Fruit fly (Drosophila melanogaster) whole organism, wandering third instar larva: ENCODE results near the gene CG18766.

ENCODE experiments used
- Abd-B ChIP-seq: fragments of >200 bp; optimal IDR thresholded peaks from 2 replicates; lab custom pipeline; 2017; ENCODE audit warnings: missing biosample characterization, missing genetic modification characterization
- CG32264 ChIP-seq: fragments of 200-800 bp; sonication (Bioruptor generic); optimal IDR thresholded peaks from 2 replicates; lab custom pipeline; 2016; ENCODE audit warnings: missing biosample characterization, missing genetic modification characterization
- CG9705 ChIP-seq: fragments of 200-800 bp; sonication (Bioruptor generic); optimal IDR thresholded peaks from 2 replicates; lab custom pipeline; 2018; ENCODE audit warnings: missing biosample characterization, mild to moderate bottlenecking, missing genetic modification characterization
- CrebA ChIP-seq: fragments of 200-800 bp; sonication (Bioruptor generic); optimal IDR thresholded peaks from 2 replicates; lab custom pipeline; 2016; ENCODE audit warnings: missing biosample characterization, mild to moderate bottlenecking, missing genetic modification characterization, borderline replicate concordance
- Dfd ChIP-seq: fragments of >200 bp; optimal IDR thresholded peaks from 2 replicates; lab custom pipeline; 2017; ENCODE audit warnings: missing biosample characterization, missing genetic modification characterization
- Dif ChIP-seq: fragments of 200-275, 200-300 bp; sonication (Bioruptor generic); optimal IDR thresholded peaks from 2 replicates; lab custom pipeline; 2018; ENCODE audit warnings: missing biosample characterization, missing genetic modification characterization; ENCODE audit not compliant: partially characterized antibody
- GATAd ChIP-seq: sonication (Bioruptor generic); optimal IDR thresholded peaks from 2 replicates; lab custom pipeline; 2016; ENCODE audit warnings: missing biosample characterization, missing genetic modification characterization
- HLH106 ChIP-seq: fragments of 200-800 bp; optimal IDR thresholded peaks from 3 replicates; lab custom pipeline; 2019; ENCODE audit warnings: missing biosample characterization, mild to moderate bottlenecking, missing genetic modification characterization, moderate library complexity
- Hnf4 ChIP-seq: fragments of 200-800 bp; sonication (Bioruptor generic); optimal IDR thresholded peaks from 2 replicates; lab custom pipeline; 2016; ENCODE audit warnings: missing biosample characterization, mild to moderate bottlenecking, missing genetic modification characterization
- Hr78 ChIP-seq: fragments of >200 bp; optimal IDR thresholded peaks from 2 replicates; lab custom pipeline; 2017; ENCODE audit warnings: missing biosample characterization, missing genetic modification characterization
- Hr83 ChIP-seq: fragments of 200-300 bp; sonication (Bioruptor generic); optimal IDR thresholded peaks from 2 replicates; lab custom pipeline; 2016; ENCODE audit warnings: missing biosample characterization, mild to moderate bottlenecking, missing genetic modification characterization, moderate library complexity; ENCODE audit not compliant: poor library complexity, severe bottlenecking
- Jra ChIP-seq: sonication (Bioruptor generic); optimal IDR thresholded peaks from 2 replicates; lab custom pipeline; 2016; ENCODE audit warnings: missing biosample characterization, missing genetic modification characterization
- Mio ChIP-seq: sonication (Bioruptor generic); optimal IDR thresholded peaks from 2 replicates; lab custom pipeline; 2016; ENCODE audit warnings: missing biosample characterization, missing genetic modification characterization
- Myc ChIP-seq: fragments of >200 bp; optimal IDR thresholded peaks from 2 replicates; lab custom pipeline; 2017
- N ChIP-seq: fragments of >200 bp; optimal IDR thresholded peaks from 2 replicates; lab custom pipeline; 2018; ENCODE audit warnings: missing biosample characterization, missing external identifiers, missing genetic modification characterization
- OdsH ChIP-seq: fragments of 200-800 bp; sonication (Bioruptor generic); optimal IDR thresholded peaks from 2 replicates; lab custom pipeline; 2016; ENCODE audit warnings: missing biosample characterization, mild to moderate bottlenecking, missing genetic modification characterization
- Rel ChIP-seq, 2 experiments: fragments of 200-800 bp; sonication (Bioruptor generic) in 1 of 2; optimal IDR thresholded peaks; 2 replicates in 1 of 2; 3 replicates in 1 of 2; lab custom pipeline; 2016 to 2019; ENCODE audit warnings: mild to moderate bottlenecking in 2 of 2, missing biosample characterization in 2 of 2, missing genetic modification characterization in 2 of 2, moderate library complexity in 1 of 2
- Sp1 ChIP-seq: fragments of 200-800 bp; sonication (Bioruptor generic); optimal IDR thresholded peaks from 3 replicates; lab custom pipeline; 2019; ENCODE audit warnings: missing biosample characterization, mild to moderate bottlenecking, missing genetic modification characterization, moderate library complexity
- Vsx2 ChIP-seq: fragments of 200-300, 225-300 bp; sonication (Bioruptor generic); optimal IDR thresholded peaks from 2 replicates; lab custom pipeline; 2018; ENCODE audit warnings: missing biosample characterization, missing genetic modification characterization; ENCODE audit not compliant: partially characterized antibody
- br ChIP-seq: fragments of 200-800 bp; sonication (Bioruptor generic); optimal IDR thresholded peaks from 2 replicates; lab custom pipeline; 2016; ENCODE audit warnings: missing biosample characterization, missing genetic modification characterization
- brk ChIP-seq: fragments of 200-800 bp; sonication (Bioruptor generic); optimal IDR thresholded peaks from 2 replicates; lab custom pipeline; 2016; ENCODE audit warnings: missing biosample characterization, mild to moderate bottlenecking, missing genetic modification characterization
- dl ChIP-seq, 2 experiments: fragments of 175-275, 200-275 bp in 1 of 2; fragments of 200-275 bp in 1 of 2; sonication (Bioruptor generic); optimal IDR thresholded peaks; lab custom pipeline; 2018; ENCODE audit warnings: mild to moderate bottlenecking in 2 of 2, missing biosample characterization in 2 of 2, missing genetic modification characterization in 2 of 2, moderate library complexity in 2 of 2; ENCODE audit not compliant: partially characterized antibody in 2 of 2, insufficient read depth in 1 of 2
- dmrt93B ChIP-seq: fragments of 200-800 bp; sonication (Bioruptor generic); optimal IDR thresholded peaks from 2 replicates; lab custom pipeline; 2018; ENCODE audit warnings: missing biosample characterization, mild to moderate bottlenecking, missing genetic modification characterization
- dsf ChIP-seq: sonication (Bioruptor generic); optimal IDR thresholded peaks from 2 replicates; lab custom pipeline; 2016; ENCODE audit warnings: missing biosample characterization, missing genetic modification characterization, borderline replicate concordance
- ey ChIP-seq: fragments of 200-800 bp; sonication (Bioruptor generic); optimal IDR thresholded peaks from 2 replicates; lab custom pipeline; 2016; ENCODE audit warnings: missing biosample characterization, missing genetic modification characterization
- foxo ChIP-seq, 2 experiments: fragments of 200-800 bp; sonication (Bioruptor generic); optimal IDR thresholded peaks; 2 replicates in 1 of 2; 3 replicates in 1 of 2; lab custom pipeline; 2016 to 2017; ENCODE audit warnings: missing biosample characterization in 2 of 2, missing genetic modification characterization in 2 of 2
- fru ChIP-seq: fragments of 200-800 bp; sonication (Bioruptor generic); optimal IDR thresholded peaks from 3 replicates; lab custom pipeline; 2016; ENCODE audit warnings: missing biosample characterization, mild to moderate bottlenecking, missing genetic modification characterization
- h ChIP-seq: fragments of 200-800 bp; sonication (Bioruptor generic); optimal IDR thresholded peaks from 3 replicates; lab custom pipeline; 2016; ENCODE audit warnings: missing biosample characterization, mild to moderate bottlenecking, missing genetic modification characterization
- jim ChIP-seq: fragments of 175-275, 200-325 bp; sonication (Bioruptor generic); optimal IDR thresholded peaks from 2 replicates; lab custom pipeline; 2016; ENCODE audit warnings: missing biosample characterization, mild to moderate bottlenecking, missing genetic modification characterization
- lola ChIP-seq: fragments of >200 bp; optimal IDR thresholded peaks from 2 replicates; lab custom pipeline; 2017; ENCODE audit warnings: missing biosample characterization, missing genetic modification characterization
- pan ChIP-seq: fragments of >200 bp; optimal IDR thresholded peaks from 2 replicates; lab custom pipeline; 2017
- psq ChIP-seq: fragments of 200-800 bp; sonication (Bioruptor generic); optimal IDR thresholded peaks from 3 replicates; lab custom pipeline; 2017; ENCODE audit warnings: missing biosample characterization, mild to moderate bottlenecking, missing genetic modification characterization, moderate library complexity
- rgr ChIP-seq: fragments of 200-800 bp; sonication (Bioruptor generic); optimal IDR thresholded peaks from 3 replicates; lab custom pipeline; 2016; ENCODE audit warnings: missing biosample characterization, mild to moderate bottlenecking, missing genetic modification characterization
- sage ChIP-seq: fragments of 200-800 bp; sonication (Bioruptor generic); optimal IDR thresholded peaks from 2 replicates; lab custom pipeline; 2016; ENCODE audit warnings: missing biosample characterization, mild to moderate bottlenecking, missing genetic modification characterization
- sv ChIP-seq: fragments of 200-800 bp; sonication (Bioruptor generic); optimal IDR thresholded peaks from 3 replicates; lab custom pipeline; 2016; ENCODE audit warnings: missing biosample characterization, missing genetic modification characterization
- tai ChIP-seq: sonication (Bioruptor generic); optimal IDR thresholded peaks from 2 replicates; lab custom pipeline; 2016; ENCODE audit warnings: missing biosample characterization, missing genetic modification characterization
- usp ChIP-seq: fragments of >200 bp; optimal IDR thresholded peaks from 2 replicates; lab custom pipeline; 2017; ENCODE audit warnings: missing biosample characterization, missing genetic modification characterization
- woc ChIP-seq: sonication (Bioruptor generic); optimal IDR thresholded peaks from 2 replicates; lab custom pipeline; 2016; ENCODE audit warnings: missing biosample characterization, mild to moderate bottlenecking, missing genetic modification characterization

CG18766 gene

DNA sequence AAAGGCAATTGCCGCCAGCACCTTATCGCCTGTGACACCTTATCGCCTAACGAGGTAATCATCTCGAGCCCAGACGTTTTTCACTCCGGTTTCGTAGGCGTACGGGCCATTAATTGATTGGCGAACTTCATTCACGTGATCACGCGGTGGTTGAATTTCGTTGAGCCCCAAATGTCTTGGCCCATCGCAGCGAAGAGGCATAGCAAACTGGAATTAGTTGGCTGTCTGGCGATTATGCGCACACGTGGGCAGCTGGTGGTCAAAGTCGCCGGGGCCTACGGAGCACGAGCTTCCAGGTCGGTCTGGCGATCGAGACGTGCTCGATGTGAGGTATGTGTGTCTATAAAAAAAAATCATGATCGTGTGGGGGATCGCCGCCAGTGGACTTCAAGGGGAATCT lies 48.0 kb upstream of the CG18766 start:
- TF ChIP-seq lola (no peak), CrebA (no peak), Abd-B (GFP tag; lab: Kevin White, UChicago) (no peak), tai (GFP tag; lab: Kevin White, UChicago) (no peak), dl (GFP tag; optimal IDR thresholded peaks at IDR 0.05; lab: Kevin White, UChicago; ENCODE audit: insufficient read depth in 1 of 2, partially characterized antibody in 2 of 2) (no peak), Vsx2 (no peak), N (no peak), psq (GFP tag; lab: Kevin White, UChicago) (no peak), Dfd (GFP tag; lab: Kevin White, UChicago) (no peak), usp (no peak), foxo (GFP tag; optimal IDR thresholded peaks at IDR 0.05; lab: Kevin White, UChicago) (no peak), br (no peak), dsf (no peak), Hr78 (GFP tag; lab: Kevin White, UChicago) (no peak), ey (GFP tag; lab: Kevin White, UChicago) (no peak), pan (no peak), brk (GFP tag; lab: Kevin White, UChicago) (no peak)

- TF ChIP-seq OdsH (peak; percentile 64), Mio (GFP tag; lab: Kevin White, UChicago) (no peak), usp (no peak), Dfd (GFP tag; lab: Kevin White, UChicago) (no peak), CG32264 (GFP tag; lab: Kevin White, UChicago) (peak; percentile 50), woc (GFP tag; lab: Kevin White, UChicago) (peak; percentile 15), sage (no peak), N (no peak), Dif (no peak), Vsx2 (no peak), h (GFP tag; lab: Kevin White, UChicago) (peak; percentile 72), br (peak; percentile 46), CrebA (no peak), Sp1 (GFP tag; lab: Kevin White, UChicago) (peak; percentile 65), psq (GFP tag; lab: Kevin White, UChicago) (peak; percentile 49), dsf (no peak), tai (GFP tag; lab: Kevin White, UChicago) (no peak), jim (no peak), Hr83 (GFP tag; lab: Kevin White, UChicago) (peak; percentile 36), ey (GFP tag; lab: Kevin White, UChicago) (peak; percentile 71), sv (GFP tag; lab: Kevin White, UChicago) (peak; percentile 50), CG9705 (no peak), Abd-B (GFP tag; lab: Kevin White, UChicago) (no peak), Myc (lab: Kevin White, UChicago) (no peak), dl (GFP tag; optimal IDR thresholded peaks at IDR 0.05; lab: Kevin White, UChicago; ENCODE audit: insufficient read depth in 1 of 2, partially characterized antibody in 2 of 2) (no peak), brk (GFP tag; lab: Kevin White, UChicago) (no peak), lola (no peak), foxo (GFP tag; optimal IDR thresholded peaks at IDR 0.05; lab: Kevin White, UChicago) (peak in 1 of 2 experiments; percentile 78), GATAd (GFP tag; lab: Kevin White, UChicago) (no peak), Hnf4 (peak; percentile 69), dmrt93B (GFP tag; lab: Kevin White, UChicago) (peak; percentile 9), pan (no peak), fru (GFP tag; lab: Kevin White, UChicago) (peak; percentile 73), Rel (GFP tag; optimal IDR thresholded peaks at IDR 0.05; lab: Kevin White, UChicago) (no peak), Rel (tag; optimal IDR thresholded peaks at IDR 0.05; lab: Kevin White, UChicago) (peak; percentile 8), Hr78 (GFP tag; lab: Kevin White, UChicago) (no peak), HLH106 (peak; percentile 24), rgr (GFP tag; lab: Kevin White, UChicago) (peak; percentile 78), Jra (GFP tag; lab: Kevin White, UChicago) (peak; percentile 32)
Observed at dm6 chr3R:27292159-27292880, 47.3 kb upstream of the CG18766 start, which contains the start of gene CG3348. CG3348 (minus strand) TSS chr3R:27292209.
